Worm (Caenorhabditis elegans) whole organism, mixed stage, embryonic: Measurements from ENCODE around the gene sri-39.
A peak's percentile ranks its signal among the peaks of the same experiment; 100 is the strongest.
"Not testable (repeated sequence)": the region's sequence is repeated elsewhere in the genome, so short reads cannot be mapped to it uniquely, and the experiment has no call there.

ENCODE experiments used
- M03D4.4 ChIP-seq: sonication (generic microtip); optimal IDR thresholded peaks from 2 replicates; lab custom pipeline; 2017; ENCODE audit warnings: mild to moderate bottlenecking, missing genetic modification characterization, missing compliant biosample characterization
- bed-3 ChIP-seq: fragments of 200-800 bp; sonication (Bioruptor generic); optimal IDR thresholded peaks from 3 replicates; lab custom pipeline; 2018; ENCODE audit warnings: mild to moderate bottlenecking, missing genetic modification characterization, moderate library complexity, missing compliant biosample characterization
- blmp-1 ChIP-seq: fragments of 150-350 bp; optimal IDR thresholded peaks from 2 replicates; lab custom pipeline; 2014; ENCODE audit warnings: missing biosample characterization, missing genetic modification characterization
- ceh-39 ChIP-seq: fragments of 150-350 bp; optimal IDR thresholded peaks from 2 replicates; lab custom pipeline; 2014; ENCODE audit warnings: missing biosample characterization, missing genetic modification characterization
- ceh-43 ChIP-seq: fragments of 200-800 bp; sonication (Bioruptor generic); optimal IDR thresholded peaks from 2 replicates; lab custom pipeline; 2018; ENCODE audit warnings: mild to moderate bottlenecking, missing genetic modification characterization, moderate library complexity, missing compliant biosample characterization
- ceh-83 ChIP-seq: fragments of 200-800 bp; sonication (Bioruptor generic); optimal IDR thresholded peaks from 2 replicates; lab custom pipeline; 2018; ENCODE audit warnings: mild to moderate bottlenecking, missing genetic modification characterization, missing compliant biosample characterization
- ces-1 ChIP-seq: fragments of 150-350 bp; optimal IDR thresholded peaks from 2 replicates; lab custom pipeline; 2014; ENCODE audit warnings: missing biosample characterization, missing genetic modification reagents, missing genetic modification characterization
- cnd-1 ChIP-seq: fragments of 200-800 bp; sonication (Bioruptor generic); optimal IDR thresholded peaks from 2 replicates; lab custom pipeline; 2018; ENCODE audit warnings: mild to moderate bottlenecking, missing genetic modification characterization, missing compliant biosample characterization
- drap-1 ChIP-seq: fragments of 200-800 bp; sonication (Bioruptor generic); optimal IDR thresholded peaks from 3 replicates; lab custom pipeline; 2018; ENCODE audit warnings: mild to moderate bottlenecking, missing genetic modification characterization, missing compliant biosample characterization
- elt-1 ChIP-seq: sonication (generic microtip); optimal IDR thresholded peaks from 2 replicates; lab custom pipeline; 2017; ENCODE audit warnings: missing genetic modification characterization, mild to moderate bottlenecking, missing compliant biosample characterization, antibody characterized with exemption, moderate library complexity, borderline replicate concordance; ENCODE audit not compliant: insufficient read depth
- elt-3 ChIP-seq: fragments of 150-350 bp; optimal IDR thresholded peaks from 2 replicates; lab custom pipeline; 2014; ENCODE audit warnings: missing biosample characterization, missing genetic modification characterization
- flh-1 ChIP-seq: fragments of 200-800 bp; sonication (Bioruptor generic); optimal IDR thresholded peaks from 2 replicates; lab custom pipeline; 2018; ENCODE audit warnings: mild to moderate bottlenecking, missing genetic modification characterization, moderate library complexity, missing compliant biosample characterization
- hlh-1 ChIP-seq: fragments of 150-350 bp; optimal IDR thresholded peaks from 2 replicates; lab custom pipeline; 2014; ENCODE audit warnings: missing biosample characterization, missing genetic modification reagents, missing genetic modification characterization
- lin-13 ChIP-seq: fragments of 150-350 bp; optimal IDR thresholded peaks from 2 replicates; lab custom pipeline; 2014; ENCODE audit warnings: missing biosample characterization, missing genetic modification characterization
- lsy-2 ChIP-seq: fragments of 150-350 bp; optimal IDR thresholded peaks from 2 replicates; lab custom pipeline; 2014; ENCODE audit warnings: missing biosample characterization, missing genetic modification characterization
- mab-5 ChIP-seq: fragments of 150-350 bp; optimal IDR thresholded peaks from 2 replicates; lab custom pipeline; 2014; ENCODE audit warnings: missing biosample characterization, missing genetic modification characterization
- mep-1 ChIP-seq: fragments of 150-350 bp; optimal IDR thresholded peaks from 2 replicates; lab custom pipeline; 2017; ENCODE audit warnings: missing biosample characterization, missing genetic modification reagents, missing genetic modification characterization, inconsistent platforms
- mls-2 ChIP-seq: sonication (generic microtip); optimal IDR thresholded peaks from 2 replicates; lab custom pipeline; 2016; ENCODE audit warnings: mild to moderate bottlenecking, missing genetic modification characterization, moderate library complexity, missing compliant biosample characterization
- nhr-12 ChIP-seq: fragments of 150-350 bp; optimal IDR thresholded peaks from 2 replicates; lab custom pipeline; 2014; ENCODE audit warnings: missing biosample characterization, missing genetic modification characterization
- nhr-2 ChIP-seq: fragments of 150-350 bp; optimal IDR thresholded peaks from 2 replicates; lab custom pipeline; 2014; ENCODE audit warnings: missing biosample characterization, missing genetic modification characterization
- nhr-237 ChIP-seq: fragments of 150-350 bp; optimal IDR thresholded peaks from 2 replicates; lab custom pipeline; 2014; ENCODE audit warnings: missing biosample characterization, missing genetic modification characterization
- nhr-28 ChIP-seq: fragments of 150-350 bp; optimal IDR thresholded peaks from 2 replicates; lab custom pipeline; 2014; ENCODE audit warnings: missing biosample characterization, missing genetic modification characterization
- nhr-76 ChIP-seq: sonication (generic microtip); optimal IDR thresholded peaks from 2 replicates; lab custom pipeline; 2017; ENCODE audit warnings: missing biosample characterization, missing genetic modification characterization
- pha-4 ChIP-seq: fragments of 150-350 bp; optimal IDR thresholded peaks from 2 replicates; lab custom pipeline; 2018; ENCODE audit warnings: missing biosample characterization, missing genetic modification reagents, missing genetic modification characterization
- sem-2 ChIP-seq: fragments of 200-800 bp; sonication (Bioruptor generic); optimal IDR thresholded peaks from 2 replicates; lab custom pipeline; 2018; ENCODE audit warnings: mild to moderate bottlenecking, missing genetic modification characterization, missing compliant biosample characterization
- snpc-4 ChIP-seq: fragments of 150-350 bp; optimal IDR thresholded peaks from 2 replicates; lab custom pipeline; 2014; ENCODE audit warnings: missing biosample characterization, missing genetic modification characterization
- sptf-1 ChIP-seq: sonication (generic microtip); optimal IDR thresholded peaks from 2 replicates; lab custom pipeline; 2017; ENCODE audit warnings: mild to moderate bottlenecking, missing genetic modification characterization, moderate library complexity, missing compliant biosample characterization
- tbx-8 ChIP-seq: fragments of 200-800 bp; sonication (Bioruptor generic); optimal IDR thresholded peaks from 2 replicates; lab custom pipeline; 2018; ENCODE audit warnings: mild to moderate bottlenecking, missing genetic modification characterization, moderate library complexity, missing compliant biosample characterization
- unc-120 ChIP-seq: sonication (generic microtip); optimal IDR thresholded peaks from 2 replicates; lab custom pipeline; 2017; ENCODE audit warnings: missing genetic modification characterization, missing compliant biosample characterization; ENCODE audit not compliant: poor library complexity, severe bottlenecking
- unc-39 ChIP-seq: fragments of 150-350 bp; optimal IDR thresholded peaks from 2 replicates; lab custom pipeline; 2014; ENCODE audit warnings: missing biosample characterization, missing genetic modification characterization
- unc-62 ChIP-seq: fragments of 150-350 bp; optimal IDR thresholded peaks from 2 replicates; lab custom pipeline; 2014; ENCODE audit warnings: missing biosample characterization, missing genetic modification reagents, missing genetic modification characterization
- zip-8 ChIP-seq: fragments of 150-350 bp; optimal IDR thresholded peaks from 2 replicates; lab custom pipeline; 2014; ENCODE audit warnings: missing biosample characterization, missing genetic modification characterization
- ztf-11 ChIP-seq: fragments of 150-350 bp; optimal IDR thresholded peaks from 2 replicates; lab custom pipeline; 2014; ENCODE audit warnings: missing biosample characterization, missing genetic modification characterization

The sri-39 gene

ce11 chrII:2553662-2554061 lies 33.6 kb upstream of the sri-39 start, which contains the start of gene K02F6.1:
TSS of gene K02F6.1 (plus strand) at chrII:2553962.
- TF ChIP-seq lin-13; lsy-2 (tag; lab: Kevin White, UChicago); sptf-1 (tag; lab: Kevin White, UChicago): not testable (repeated sequence)

ce11 chrII:2563973-2564372 lies 23.3 kb upstream of the sri-39 start, which contains the start of gene nep-18:
TSS of gene nep-18 (minus strand) at chrII:2564073.
- no peak for TF ChIP-seq nhr-12 (tag; lab: Kevin White, UChicago)
- TF ChIP-seq lin-13: no peak
- TF ChIP-seq nhr-28 (tag; lab: Kevin White, UChicago): no peak
- no peak for TF ChIP-seq snpc-4 (tag; lab: Kevin White, UChicago)

- TF ChIP-seq sptf-1 (tag; lab: Kevin White, UChicago): peak; percentile 25
- no peak for TF ChIP-seq mls-2
- TF ChIP-seq elt-3: no peak
- no peak for TF ChIP-seq tbx-8 (GFP tag; lab: Kevin White, UChicago)
- TF ChIP-seq mab-5 (tag; lab: Kevin White, UChicago): peak; percentile 80
- TF ChIP-seq elt-1 (tag; lab: Kevin White, UChicago): no peak
- no peak for TF ChIP-seq unc-120 (tag; lab: Kevin White, UChicago)
- TF ChIP-seq ceh-83: peak; percentile 26
- peak; percentile 98 for TF ChIP-seq ces-1 (GFP tag; lab: Kevin White, UChicago)
- no peak for TF ChIP-seq bed-3 (GFP tag; lab: Kevin White, UChicago)
- peak; percentile 46 for TF ChIP-seq lin-13
- no peak for TF ChIP-seq drap-1 (GFP tag; lab: Kevin White, UChicago)
- TF ChIP-seq hlh-1: no peak
- peak; percentile 66 for TF ChIP-seq mep-1 (tag; lab: Kevin White, UChicago)
- TF ChIP-seq unc-39 (tag; lab: Kevin White, UChicago): no peak
- no peak for TF ChIP-seq blmp-1 (tag; lab: Kevin White, UChicago)
- no peak for TF ChIP-seq flh-1 (GFP tag; lab: Kevin White, UChicago)
- no peak for TF ChIP-seq nhr-76 (tag; lab: Kevin White, UChicago)
- no peak for TF ChIP-seq snpc-4 (tag; lab: Kevin White, UChicago)
- no peak for TF ChIP-seq M03D4.4
- peak; percentile 65 for TF ChIP-seq pha-4 (tag; lab: Kevin White, UChicago)
- TF ChIP-seq unc-62 (GFP tag; lab: Kevin White, UChicago): no peak
- TF ChIP-seq nhr-237 (tag; lab: Kevin White, UChicago): peak; percentile 65
- no peak for TF ChIP-seq ceh-39
- no peak for TF ChIP-seq ztf-11 (tag; lab: Kevin White, UChicago)
- no peak for TF ChIP-seq zip-8 (tag; lab: Kevin White, UChicago)
- TF ChIP-seq sem-2 (GFP tag; lab: Kevin White, UChicago): no peak
- no peak for TF ChIP-seq nhr-2 (tag; lab: Kevin White, UChicago)
- peak; percentile 80 for TF ChIP-seq lsy-2 (tag; lab: Kevin White, UChicago)
- TF ChIP-seq cnd-1: no peak
Measured at ce11 chrII:2564899-2565298, 22.4 kb upstream of the sri-39 start, which contains the start of gene usp-39. TSS of gene usp-39 (plus strand) at chrII:2565275.

ce11 chrII:2570384-2570964 lies 16.8 kb upstream of the sri-39 start:
- TF ChIP-seq bed-3 (GFP tag; lab: Kevin White, UChicago) (peak; percentile 70), M03D4.4 (peak; percentile 79), sptf-1 (tag; lab: Kevin White, UChicago) (peak; percentile 84), unc-120 (tag; lab: Kevin White, UChicago) (peak; percentile 39)
- TF ChIP-seq, all 35 proteins: peak for 4; not testable (repeated sequence) for 31

ce11 chrII:2578216-2578615 lies 9.1 kb upstream of the sri-39 start:
- TF ChIP-seq ceh-39 (no peak), ztf-11 (tag; lab: Kevin White, UChicago) (no peak), nhr-237 (tag; lab: Kevin White, UChicago) (no peak), pha-4 (tag; lab: Kevin White, UChicago) (no peak), zip-8 (tag; lab: Kevin White, UChicago) (no peak), unc-62 (GFP tag; lab: Kevin White, UChicago) (no peak), cnd-1 (no peak), flh-1 (GFP tag; lab: Kevin White, UChicago) (no peak), ceh-83 (no peak), ceh-43 (no peak), sem-2 (GFP tag; lab: Kevin White, UChicago) (no peak), sptf-1 (tag; lab: Kevin White, UChicago) (no peak), nhr-2 (tag; lab: Kevin White, UChicago) (no peak), nhr-12 (tag; lab: Kevin White, UChicago) (no peak), bed-3 (GFP tag; lab: Kevin White, UChicago) (no peak)
